Worm (Caenorhabditis elegans): ENCODE data around the gene T02B11.3.

DNA sequence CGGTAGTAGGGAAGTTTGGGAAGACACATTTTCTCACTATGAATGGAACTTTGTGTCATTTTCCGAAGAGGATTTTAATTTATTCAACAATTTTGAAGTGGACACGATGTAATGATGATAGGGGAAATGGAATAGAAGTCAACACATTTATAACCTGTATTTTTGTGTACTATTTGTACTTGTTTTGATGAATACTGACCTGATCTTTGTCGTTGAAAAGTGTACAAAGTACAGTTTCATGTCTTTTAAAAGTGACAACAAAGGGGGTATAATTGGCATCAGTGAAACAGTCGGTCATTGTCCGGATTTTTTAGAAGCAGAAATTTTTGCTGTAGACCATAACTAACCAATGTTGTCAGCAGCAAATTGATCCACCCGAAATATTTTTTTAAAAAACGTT is 22.6 kb upstream of the T02B11.3 start, which contains the start of gene T02B11.6:
- TF ChIP-seq him-1 (tag; optimal IDR thresholded peaks at IDR 0.05) (no peak), W03F9.2 (tag; optimal IDR thresholded peaks at IDR 0.05) (no peak), dao-5 (tag; optimal IDR thresholded peaks at IDR 0.05) (no peak)
